Worm (Caenorhabditis elegans) whole organism, L2 larva: Measurements from ENCODE around the gene ekl-5.

ENCODE experiments used
- C34F6.9 ChIP-seq: fragments of 150-350 bp; optimal IDR thresholded peaks from 2 replicates; lab custom pipeline; 2014; ENCODE audit warnings: missing biosample characterization, missing genetic modification characterization
- F13H6.1 ChIP-seq: sonication (generic microtip); optimal IDR thresholded peaks from 2 replicates; lab custom pipeline; 2016; ENCODE audit warnings: missing genetic modification characterization, missing compliant biosample characterization
- Y55F3AM.14 ChIP-seq: fragments of 200-800 bp; sonication (Bioruptor generic); optimal IDR thresholded peaks from 2 replicates; lab custom pipeline; 2018; ENCODE audit warnings: mild to moderate bottlenecking, missing genetic modification characterization, missing compliant biosample characterization
- ZK546.5 ChIP-seq: sonication (generic microtip); optimal IDR thresholded peaks from 2 replicates; lab custom pipeline; 2017; ENCODE audit warnings: missing biosample characterization, missing genetic modification characterization
- aly-2 ChIP-seq: fragments of 150-350 bp; optimal IDR thresholded peaks from 2 replicates; lab custom pipeline; 2014; ENCODE audit warnings: missing biosample characterization, missing genetic modification characterization
- blmp-1 ChIP-seq: sonication (generic microtip); optimal IDR thresholded peaks from 2 replicates; lab custom pipeline; 2017; ENCODE audit warnings: missing genetic modification characterization, mild to moderate bottlenecking, missing compliant biosample characterization, antibody characterized with exemption, moderate library complexity; ENCODE audit not compliant: insufficient read depth
- ceh-16 ChIP-seq: fragments of 150-350 bp; optimal IDR thresholded peaks from 2 replicates; lab custom pipeline; 2014; ENCODE audit warnings: missing biosample characterization, missing genetic modification characterization
- ceh-82 ChIP-seq: fragments of 150-350 bp; optimal IDR thresholded peaks from 2 replicates; lab custom pipeline; 2014; ENCODE audit warnings: missing biosample characterization, missing genetic modification characterization
- crh-2 ChIP-seq: sonication (generic microtip); optimal IDR thresholded peaks from 2 replicates; lab custom pipeline; 2017; ENCODE audit warnings: missing biosample characterization, missing genetic modification characterization
- dmd-4 ChIP-seq: sonication (generic microtip); optimal IDR thresholded peaks from 2 replicates; lab custom pipeline; 2017; ENCODE audit warnings: missing biosample characterization, missing genetic modification characterization
- egl-27 ChIP-seq: sonication (generic microtip); optimal IDR thresholded peaks from 3 replicates; lab custom pipeline; 2017; ENCODE audit warnings: missing biosample characterization, missing genetic modification reagents, missing genetic modification characterization
- elt-1 ChIP-seq: fragments of 150-350 bp; optimal IDR thresholded peaks from 2 replicates; lab custom pipeline; 2014; ENCODE audit warnings: missing biosample characterization, missing genetic modification characterization
- fos-1 ChIP-seq: fragments of 150-350 bp; optimal IDR thresholded peaks from 2 replicates; lab custom pipeline; 2014; ENCODE audit warnings: missing biosample characterization, missing genetic modification characterization
- lin-11 ChIP-seq: fragments of 150-350 bp; sonication (generic microtip); optimal IDR thresholded peaks from 2 replicates; lab custom pipeline; 2014; ENCODE audit warnings: missing biosample characterization, missing genetic modification characterization, inconsistent platforms, mixed read lengths
- lin-13 ChIP-seq: fragments of 150-350 bp; optimal IDR thresholded peaks from 2 replicates; lab custom pipeline; 2014; ENCODE audit warnings: missing biosample characterization, missing genetic modification reagents, missing genetic modification characterization
- lsy-2 ChIP-seq, 2 experiments: fragments of 150-350 bp in 1 of 2; sonication (generic microtip) in 1 of 2; optimal IDR thresholded peaks; 2 replicates each; lab custom pipeline; 2014 to 2017; ENCODE audit warnings: missing biosample characterization in 2 of 2, missing genetic modification characterization in 2 of 2
- mbf-1 ChIP-seq: sonication (generic microtip); optimal IDR thresholded peaks from 2 replicates; lab custom pipeline; 2017; ENCODE audit warnings: missing biosample characterization, missing genetic modification characterization
- mdl-1 ChIP-seq, 2 experiments: fragments of 150-350 bp in 1 of 2; sonication (generic microtip) in 1 of 2; optimal IDR thresholded peaks; 2 replicates each; lab custom pipeline; 2017; ENCODE audit warnings: missing biosample characterization in 2 of 2, missing genetic modification characterization in 2 of 2
- nhr-10 ChIP-seq: sonication (generic microtip); optimal IDR thresholded peaks from 2 replicates; lab custom pipeline; 2017; ENCODE audit warnings: missing biosample characterization, missing genetic modification characterization
- nhr-11 ChIP-seq: fragments of 150-350 bp; optimal IDR thresholded peaks from 2 replicates; lab custom pipeline; 2014; ENCODE audit warnings: missing biosample characterization, missing genetic modification characterization
- nhr-12 ChIP-seq: fragments of 150-350 bp; optimal IDR thresholded peaks from 2 replicates; lab custom pipeline; 2014; ENCODE audit warnings: missing biosample characterization, missing genetic modification characterization
- nhr-129 ChIP-seq: fragments of 150-350 bp; optimal IDR thresholded peaks from 2 replicates; lab custom pipeline; 2014; ENCODE audit warnings: missing biosample characterization, missing genetic modification characterization
- nhr-23 ChIP-seq: fragments of 150-350 bp; optimal IDR thresholded peaks from 2 replicates; lab custom pipeline; 2014; ENCODE audit warnings: missing biosample characterization, missing genetic modification reagents, missing genetic modification characterization
- nhr-237 ChIP-seq: fragments of 150-350 bp; optimal IDR thresholded peaks from 2 replicates; lab custom pipeline; 2014; ENCODE audit warnings: missing biosample characterization, missing genetic modification characterization
- nhr-25 ChIP-seq: fragments of 150-350 bp; sonication (generic microtip); optimal IDR thresholded peaks from 3 replicates; lab custom pipeline; 2014; ENCODE audit warnings: missing biosample characterization, missing genetic modification characterization
- nhr-77 ChIP-seq: fragments of 150-350 bp; optimal IDR thresholded peaks from 2 replicates; lab custom pipeline; 2014; ENCODE audit warnings: missing biosample characterization, missing genetic modification characterization
- peb-1 ChIP-seq: fragments of 150-350 bp; optimal IDR thresholded peaks from 2 replicates; lab custom pipeline; 2014; ENCODE audit warnings: missing biosample characterization, missing genetic modification characterization
- sem-4 ChIP-seq: fragments of 150-350 bp; optimal IDR thresholded peaks from 2 replicates; lab custom pipeline; 2014; ENCODE audit warnings: missing biosample characterization, missing genetic modification reagents, missing genetic modification characterization
- skn-1 ChIP-seq: sonication (generic microtip); optimal IDR thresholded peaks from 2 replicates; lab custom pipeline; 2017; ENCODE audit warnings: missing biosample characterization, missing genetic modification characterization
- sma-9 ChIP-seq, 2 experiments: fragments of 150-350 bp in 1 of 2; sonication (generic microtip) in 1 of 2; optimal IDR thresholded peaks; 2 replicates each; lab custom pipeline; 2014 to 2016; ENCODE audit warnings: missing genetic modification characterization in 2 of 2, mild to moderate bottlenecking in 1 of 2, missing biosample characterization in 1 of 2, missing compliant biosample characterization in 1 of 2, missing genetic modification reagents in 1 of 2, moderate library complexity in 1 of 2
- snpc-4 ChIP-seq: fragments of 150-350 bp; optimal IDR thresholded peaks from 2 replicates; lab custom pipeline; 2014; ENCODE audit warnings: missing biosample characterization, missing genetic modification characterization
- unc-39 ChIP-seq: fragments of 150-350 bp; optimal IDR thresholded peaks from 2 replicates; lab custom pipeline; 2014; ENCODE audit warnings: missing biosample characterization, missing genetic modification characterization
- unc-55 ChIP-seq: fragments of 150-350 bp; sonication (generic microtip); optimal IDR thresholded peaks from 3 replicates; lab custom pipeline; 2014; ENCODE audit warnings: missing biosample characterization, missing genetic modification reagents, missing genetic modification characterization
- zag-1 ChIP-seq: fragments of 150-350 bp; optimal IDR thresholded peaks from 2 replicates; lab custom pipeline; 2014; ENCODE audit warnings: missing biosample characterization, missing genetic modification characterization
- ztf-1 ChIP-seq: fragments of 200-800 bp; sonication (Bioruptor generic); conservative IDR thresholded peaks from 2 replicates; pipeline ENCODE4 v1.3.6; 2022; ENCODE audit warnings: missing genetic modification characterization, missing compliant biosample characterization

Gene ekl-5

DNA sequence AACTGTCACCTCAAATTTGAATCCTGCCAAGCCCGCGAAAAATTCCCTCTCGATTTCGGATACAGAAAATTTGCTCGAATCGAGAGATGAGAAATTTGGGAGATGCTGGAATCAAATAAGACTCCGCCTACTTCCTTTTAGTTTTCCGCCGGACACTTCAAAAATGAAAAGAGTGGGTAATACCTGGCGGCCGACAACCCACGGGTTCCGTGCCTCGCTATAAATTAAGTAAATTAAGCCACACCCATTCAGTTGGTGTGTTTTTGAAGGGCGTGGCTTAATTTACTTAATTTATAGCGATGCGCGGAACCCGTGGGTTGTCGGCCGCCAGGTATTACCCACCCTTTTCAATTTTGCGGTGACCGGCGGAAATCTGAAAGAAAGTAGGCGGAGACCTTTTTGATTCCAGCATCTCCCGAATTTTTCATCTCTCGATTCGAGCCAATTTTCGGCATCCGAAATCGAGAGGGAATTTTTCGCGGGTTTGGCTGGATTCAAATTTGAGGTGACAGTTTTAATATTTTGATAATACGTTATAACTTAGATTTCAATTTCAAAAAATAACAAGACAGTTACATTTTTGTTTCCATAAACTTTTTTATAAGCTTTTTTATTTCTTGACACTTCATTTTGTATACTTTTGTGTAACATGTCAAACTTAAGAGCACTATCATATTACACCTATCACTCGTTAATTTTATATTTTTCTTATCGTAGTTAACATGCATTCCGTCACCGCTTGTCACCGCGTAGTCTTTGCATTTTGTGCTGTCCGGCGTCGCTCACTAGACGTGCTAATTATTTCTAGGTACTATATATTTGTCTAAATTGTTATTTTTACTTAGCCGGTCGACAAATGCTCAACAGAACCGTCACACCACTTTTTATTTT is 30.0 kb upstream of the ekl-5 start:
- TF ChIP-seq lin-13 (GFP tag; lab: Kevin White, UChicago) = no peak
- TF ChIP-seq fos-1 (tag; lab: Kevin White, UChicago) = peak; percentile 81

DNA sequence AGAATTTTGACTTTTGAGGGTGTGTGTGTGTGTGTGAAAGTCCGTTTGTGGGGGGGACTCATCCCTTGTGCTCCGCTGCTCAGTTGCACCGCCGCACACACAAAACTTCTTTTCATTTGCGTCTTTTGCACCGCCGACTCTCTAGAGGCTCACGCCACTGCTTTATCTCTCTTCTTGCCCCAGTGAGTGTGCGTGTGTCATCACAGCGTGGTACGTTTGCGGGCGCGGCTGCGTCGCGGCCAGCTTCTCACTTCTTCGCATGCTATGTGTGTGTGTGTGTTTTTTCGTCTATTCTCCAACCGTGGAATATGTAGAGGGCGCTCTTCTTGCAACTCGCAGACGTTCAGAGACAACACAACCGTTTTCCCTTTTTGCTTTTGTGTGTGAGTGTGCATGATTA is 28.6 kb upstream of the ekl-5 start:
- peak; percentile 65 for TF ChIP-seq unc-55 (GFP tag; lab: Kevin White, UChicago)
- peak; percentile 74 for TF ChIP-seq nhr-129 (tag; lab: Kevin White, UChicago)
- no peak for TF ChIP-seq egl-27 (tag; lab: Kevin White, UChicago)
- TF ChIP-seq snpc-4 = peak; percentile 93
- peak; percentile 75 for TF ChIP-seq zag-1 (tag; lab: Kevin White, UChicago)
- peak; percentile 66 to 80 for TF ChIP-seq mdl-1 (tag; optimal IDR thresholded peaks at IDR 0.05; lab: Kevin White, UChicago)
- TF ChIP-seq F13H6.1 (tag; lab: Kevin White, UChicago) = peak; percentile 58
- peak; percentile 3 for TF ChIP-seq ceh-16
- TF ChIP-seq crh-2 (tag; lab: Kevin White, UChicago) = peak; percentile 57
- no peak for TF ChIP-seq elt-1 (tag; lab: Kevin White, UChicago)
- peak in 1 of 2 experiments; percentile 58 for TF ChIP-seq lsy-2 (tag; optimal IDR thresholded peaks at IDR 0.05; lab: Kevin White, UChicago)
- no peak for TF ChIP-seq nhr-11 (tag; lab: Kevin White, UChicago)
- peak; percentile 73 for TF ChIP-seq sma-9 (GFP tag; optimal IDR thresholded peaks at IDR 0.05; lab: Kevin White, UChicago)
- TF ChIP-seq sma-9 (tag; optimal IDR thresholded peaks at IDR 0.05; lab: Kevin White, UChicago) = no peak
- TF ChIP-seq fos-1 (tag; lab: Kevin White, UChicago) = peak; percentile 71
- no peak for TF ChIP-seq nhr-77 (tag; lab: Kevin White, UChicago)
- peak; percentile 65 for TF ChIP-seq C34F6.9 (tag; lab: Kevin White, UChicago)
- TF ChIP-seq lin-11 (tag; lab: Kevin White, UChicago) = peak; percentile 77
- peak; percentile 23 for TF ChIP-seq sem-4 (tag; lab: Kevin White, UChicago)
- peak; percentile 33 for TF ChIP-seq Y55F3AM.14 (GFP tag; lab: Kevin White, UChicago)
- peak; percentile 70 for TF ChIP-seq lin-13 (GFP tag; lab: Kevin White, UChicago)
- no peak for TF ChIP-seq nhr-23
- no peak for TF ChIP-seq nhr-25

DNA sequence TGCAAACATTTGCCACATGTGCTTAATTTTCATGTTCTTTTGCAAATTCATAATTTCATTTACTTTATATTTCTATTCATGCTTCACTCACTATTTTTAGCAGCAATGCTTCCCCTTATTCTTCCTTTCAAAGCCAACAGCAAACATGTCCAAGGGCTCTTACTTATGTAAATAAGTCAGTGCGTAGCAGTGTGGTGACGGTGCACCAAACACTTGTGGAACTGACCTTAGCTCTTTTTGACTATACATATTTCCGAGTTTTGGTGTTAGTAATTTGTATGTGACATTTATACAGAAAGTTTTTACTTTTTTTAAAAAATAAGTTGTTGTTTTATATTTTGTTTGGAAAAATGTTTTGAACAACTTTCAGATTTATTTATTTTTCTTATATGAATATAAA is 28.1 kb upstream of the ekl-5 start:
- no peak for TF ChIP-seq aly-2
- TF ChIP-seq ZK546.5 (tag; lab: Kevin White, UChicago) = no peak
- no peak for TF ChIP-seq sem-4 (tag; lab: Kevin White, UChicago)
- no peak for TF ChIP-seq zag-1 (tag; lab: Kevin White, UChicago)
- no peak for TF ChIP-seq dmd-4 (tag; lab: Kevin White, UChicago)
- TF ChIP-seq nhr-11 (tag; lab: Kevin White, UChicago) = no peak
- TF ChIP-seq nhr-237 (tag; lab: Kevin White, UChicago) = no peak
- no peak for TF ChIP-seq unc-39 (tag; lab: Kevin White, UChicago)
- TF ChIP-seq sma-9 (GFP tag; optimal IDR thresholded peaks at IDR 0.05; lab: Kevin White, UChicago) = no peak
- no peak for TF ChIP-seq sma-9 (tag; optimal IDR thresholded peaks at IDR 0.05; lab: Kevin White, UChicago)
- TF ChIP-seq ceh-82 (tag; lab: Kevin White, UChicago) = no peak
- no peak for TF ChIP-seq crh-2 (tag; lab: Kevin White, UChicago)
- TF ChIP-seq ztf-1 (GFP tag; lab: Robert Waterston, UW) = no peak
- no peak for TF ChIP-seq nhr-12 (tag; lab: Kevin White, UChicago)
- TF ChIP-seq blmp-1 (tag; lab: Kevin White, UChicago) = no peak
- TF ChIP-seq, all 48 proteins: peak for 0

DNA sequence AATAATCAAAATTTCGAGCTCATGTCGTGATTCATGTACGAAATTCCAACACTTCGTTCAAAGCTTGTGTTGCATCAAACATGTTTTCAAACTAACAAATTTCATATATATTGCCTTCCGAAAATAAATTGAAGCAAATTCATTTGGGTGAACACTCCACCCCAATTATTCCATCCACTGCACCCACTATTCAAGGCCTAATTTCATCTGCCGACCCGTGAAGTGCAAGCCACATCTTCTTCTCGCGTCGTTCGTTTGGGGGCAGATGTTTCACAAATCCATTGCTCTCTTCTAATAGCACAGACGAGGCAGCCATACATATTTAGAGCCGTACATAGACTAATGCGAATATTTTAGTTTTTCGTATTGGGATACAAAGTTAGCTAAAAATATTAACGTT is 27.2 kb upstream of the ekl-5 start:
- TF ChIP-seq nhr-10 (tag; lab: Kevin White, UChicago) = no peak
- TF ChIP-seq peb-1 (tag; lab: Kevin White, UChicago) = no peak
- no peak for TF ChIP-seq nhr-11 (tag; lab: Kevin White, UChicago)
- TF ChIP-seq skn-1 (tag; lab: Kevin White, UChicago) = no peak
- TF ChIP-seq nhr-237 (tag; lab: Kevin White, UChicago) = no peak
- TF ChIP-seq nhr-77 (tag; lab: Kevin White, UChicago) = no peak
- no peak for TF ChIP-seq unc-55 (GFP tag; lab: Kevin White, UChicago)
- TF ChIP-seq mbf-1 (tag; lab: Kevin White, UChicago) = no peak
- no peak for TF ChIP-seq mdl-1 (tag; optimal IDR thresholded peaks at IDR 0.05; lab: Kevin White, UChicago)
- TF ChIP-seq crh-2 (tag; lab: Kevin White, UChicago) = no peak
- TF ChIP-seq fos-1 (tag; lab: Kevin White, UChicago) = no peak
- TF ChIP-seq sem-4 (tag; lab: Kevin White, UChicago) = no peak
- no peak for TF ChIP-seq egl-27 (tag; lab: Kevin White, UChicago)
